Worm (Caenorhabditis elegans) whole organism, L2 larva: ENCODE measurements around the gene spp-29.

Experiments
- C34F6.9 ChIP-seq: fragments of 150-350 bp; optimal IDR thresholded peaks from 2 replicates; lab custom pipeline; 2014; ENCODE audit warnings: missing biosample characterization, missing genetic modification characterization
- F13H6.1 ChIP-seq: sonication (generic microtip); optimal IDR thresholded peaks from 2 replicates; lab custom pipeline; 2016; ENCODE audit warnings: missing genetic modification characterization, missing compliant biosample characterization
- R02D3.7 ChIP-seq: fragments of 150-350 bp; optimal IDR thresholded peaks from 2 replicates; lab custom pipeline; 2014; ENCODE audit warnings: missing biosample characterization, missing genetic modification characterization
- Y55F3AM.14 ChIP-seq: fragments of 200-800 bp; sonication (Bioruptor generic); optimal IDR thresholded peaks from 2 replicates; lab custom pipeline; 2018; ENCODE audit warnings: mild to moderate bottlenecking, missing genetic modification characterization, missing compliant biosample characterization
- ZK546.5 ChIP-seq: sonication (generic microtip); optimal IDR thresholded peaks from 2 replicates; lab custom pipeline; 2017; ENCODE audit warnings: missing biosample characterization, missing genetic modification characterization
- alr-1 ChIP-seq: fragments of 150-350 bp; optimal IDR thresholded peaks from 2 replicates; lab custom pipeline; 2014; ENCODE audit warnings: missing biosample characterization, missing genetic modification characterization
- aly-2 ChIP-seq: fragments of 150-350 bp; optimal IDR thresholded peaks from 2 replicates; lab custom pipeline; 2014; ENCODE audit warnings: missing biosample characterization, missing genetic modification characterization
- ama-1 ChIP-seq: fragments of 150-350 bp; optimal IDR thresholded peaks from 2 replicates; lab custom pipeline; 2018; ENCODE audit warnings: inconsistent platforms
- blmp-1 ChIP-seq: sonication (generic microtip); optimal IDR thresholded peaks from 2 replicates; lab custom pipeline; 2017; ENCODE audit warnings: missing genetic modification characterization, mild to moderate bottlenecking, missing compliant biosample characterization, antibody characterized with exemption, moderate library complexity; ENCODE audit not compliant: insufficient read depth
- ceh-16 ChIP-seq: fragments of 150-350 bp; optimal IDR thresholded peaks from 2 replicates; lab custom pipeline; 2014; ENCODE audit warnings: missing biosample characterization, missing genetic modification characterization
- ceh-82 ChIP-seq: fragments of 150-350 bp; optimal IDR thresholded peaks from 2 replicates; lab custom pipeline; 2014; ENCODE audit warnings: missing biosample characterization, missing genetic modification characterization
- crh-2 ChIP-seq: sonication (generic microtip); optimal IDR thresholded peaks from 2 replicates; lab custom pipeline; 2017; ENCODE audit warnings: missing biosample characterization, missing genetic modification characterization
- dmd-4 ChIP-seq: sonication (generic microtip); optimal IDR thresholded peaks from 2 replicates; lab custom pipeline; 2017; ENCODE audit warnings: missing biosample characterization, missing genetic modification characterization
- elt-1 ChIP-seq: fragments of 150-350 bp; optimal IDR thresholded peaks from 2 replicates; lab custom pipeline; 2014; ENCODE audit warnings: missing biosample characterization, missing genetic modification characterization
- elt-3 ChIP-seq: sonication (generic microtip); optimal IDR thresholded peaks from 2 replicates; lab custom pipeline; 2017; ENCODE audit warnings: missing biosample characterization, missing genetic modification characterization
- fos-1 ChIP-seq: fragments of 150-350 bp; optimal IDR thresholded peaks from 2 replicates; lab custom pipeline; 2014; ENCODE audit warnings: missing biosample characterization, missing genetic modification characterization
- lin-13 ChIP-seq: fragments of 150-350 bp; optimal IDR thresholded peaks from 2 replicates; lab custom pipeline; 2014; ENCODE audit warnings: missing biosample characterization, missing genetic modification reagents, missing genetic modification characterization
- lin-39 ChIP-seq: fragments of 150-350 bp; optimal IDR thresholded peaks from 2 replicates; lab custom pipeline; 2014; ENCODE audit warnings: missing biosample characterization, missing genetic modification reagents, missing genetic modification characterization
- mab-5 ChIP-seq: fragments of 150-350 bp; optimal IDR thresholded peaks from 2 replicates; lab custom pipeline; 2014; ENCODE audit warnings: missing biosample characterization, missing genetic modification characterization
- mdl-1 ChIP-seq, 2 experiments: fragments of 150-350 bp in 1 of 2; sonication (generic microtip) in 1 of 2; optimal IDR thresholded peaks; 2 replicates each; lab custom pipeline; 2017; ENCODE audit warnings: missing biosample characterization in 2 of 2, missing genetic modification characterization in 2 of 2
- nhr-10 ChIP-seq: sonication (generic microtip); optimal IDR thresholded peaks from 2 replicates; lab custom pipeline; 2017; ENCODE audit warnings: missing biosample characterization, missing genetic modification characterization
- nhr-11 ChIP-seq: fragments of 150-350 bp; optimal IDR thresholded peaks from 2 replicates; lab custom pipeline; 2014; ENCODE audit warnings: missing biosample characterization, missing genetic modification characterization
- nhr-21 ChIP-seq: fragments of 150-350 bp; optimal IDR thresholded peaks from 2 replicates; lab custom pipeline; 2014; ENCODE audit warnings: missing biosample characterization, missing genetic modification characterization
- nhr-23 ChIP-seq: fragments of 150-350 bp; optimal IDR thresholded peaks from 2 replicates; lab custom pipeline; 2014; ENCODE audit warnings: missing biosample characterization, missing genetic modification reagents, missing genetic modification characterization
- nhr-25 ChIP-seq: fragments of 150-350 bp; sonication (generic microtip); optimal IDR thresholded peaks from 3 replicates; lab custom pipeline; 2014; ENCODE audit warnings: missing biosample characterization, missing genetic modification characterization
- nhr-6 ChIP-seq: fragments of 150-350 bp; optimal IDR thresholded peaks from 2 replicates; lab custom pipeline; 2014; ENCODE audit warnings: missing biosample characterization, missing genetic modification characterization
- peb-1 ChIP-seq: fragments of 150-350 bp; optimal IDR thresholded peaks from 2 replicates; lab custom pipeline; 2014; ENCODE audit warnings: missing biosample characterization, missing genetic modification characterization
- sem-4 ChIP-seq: fragments of 150-350 bp; optimal IDR thresholded peaks from 2 replicates; lab custom pipeline; 2014; ENCODE audit warnings: missing biosample characterization, missing genetic modification reagents, missing genetic modification characterization
- sma-3 ChIP-seq: sonication (generic microtip); optimal IDR thresholded peaks from 2 replicates; lab custom pipeline; 2016; ENCODE audit warnings: missing genetic modification reagents, missing genetic modification characterization, missing compliant biosample characterization
- sma-9 ChIP-seq, 2 experiments: fragments of 150-350 bp in 1 of 2; sonication (generic microtip) in 1 of 2; optimal IDR thresholded peaks; 2 replicates each; lab custom pipeline; 2014 to 2016; ENCODE audit warnings: missing genetic modification characterization in 2 of 2, mild to moderate bottlenecking in 1 of 2, missing biosample characterization in 1 of 2, missing compliant biosample characterization in 1 of 2, missing genetic modification reagents in 1 of 2, moderate library complexity in 1 of 2
- unc-39 ChIP-seq: fragments of 150-350 bp; optimal IDR thresholded peaks from 2 replicates; lab custom pipeline; 2014; ENCODE audit warnings: missing biosample characterization, missing genetic modification characterization
- unc-62 ChIP-seq: fragments of 150-350 bp; optimal IDR thresholded peaks from 2 replicates; lab custom pipeline; 2014; ENCODE audit warnings: missing biosample characterization, missing genetic modification reagents, missing genetic modification characterization
- zag-1 ChIP-seq: fragments of 150-350 bp; optimal IDR thresholded peaks from 2 replicates; lab custom pipeline; 2014; ENCODE audit warnings: missing biosample characterization, missing genetic modification characterization
- ztf-1 ChIP-seq: fragments of 200-800 bp; sonication (Bioruptor generic); conservative IDR thresholded peaks from 2 replicates; pipeline ENCODE4 v1.3.6; 2022; ENCODE audit warnings: missing genetic modification characterization, missing compliant biosample characterization
- ztf-11 ChIP-seq: sonication (generic microtip); optimal IDR thresholded peaks from 2 replicates; lab custom pipeline; 2017; ENCODE audit warnings: missing biosample characterization, missing genetic modification characterization
- ztf-4 ChIP-seq: fragments of 150-350 bp; optimal IDR thresholded peaks from 2 replicates; lab custom pipeline; 2014; ENCODE audit warnings: missing biosample characterization, missing genetic modification characterization

spp-29 gene

DNA sequence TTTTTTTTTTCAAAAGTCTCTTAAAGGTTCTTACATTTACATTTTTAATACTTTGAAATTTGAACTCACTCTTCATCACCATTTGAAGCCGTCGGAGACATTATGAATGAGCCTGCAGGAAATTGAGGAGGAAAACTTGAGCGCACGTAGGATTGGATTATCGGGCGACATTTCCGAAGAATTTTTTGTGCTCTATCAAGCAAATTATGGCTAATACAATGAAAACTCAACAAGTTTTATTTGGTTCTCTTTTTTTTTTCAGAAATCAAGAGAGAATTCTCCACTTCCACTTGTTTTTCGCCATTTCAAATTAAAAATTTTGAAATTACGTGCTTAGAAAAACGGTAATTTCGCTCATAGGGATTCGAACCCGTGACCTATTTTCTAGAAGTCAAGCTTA lies 29.0 kb downstream of the spp-29 start, which contains the start of gene F59A1.12:
F59A1.12 (minus strand) TSS at position 101 of the 400 bp plus-strand sequence.
- TF ChIP-seq elt-1 (tag; lab: Kevin White, UChicago) (no peak), alr-1 (no peak), crh-2 (no peak)
- TF ChIP-seq, all 48 proteins: peak for 0

DNA sequence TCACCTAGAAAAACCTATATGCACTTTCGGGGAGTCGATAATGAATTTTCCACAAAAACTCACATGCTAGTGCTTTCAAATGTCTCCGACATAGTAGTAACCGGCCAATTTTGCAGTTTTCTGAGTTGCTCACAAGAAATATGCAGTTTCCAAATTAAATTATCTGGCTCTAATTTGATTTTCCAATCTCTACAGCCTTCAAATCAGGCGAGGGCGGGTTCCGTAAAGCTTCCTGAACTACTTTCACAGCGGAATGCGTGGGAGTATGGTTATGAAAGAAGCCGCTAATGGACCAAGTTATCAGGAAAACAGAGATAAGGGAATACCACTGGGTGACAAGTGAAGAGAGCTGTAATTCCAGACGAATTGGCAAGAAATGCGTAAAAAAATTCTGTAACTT lies 30.7 kb downstream of the spp-29 start, which contains the start of gene F59A1.11:
F59A1.11 (minus strand) TSS at position 101 of the 400 bp plus-strand sequence.
- TF ChIP-seq ceh-16 = no peak
- TF ChIP-seq blmp-1 = no peak
- no peak for TF ChIP-seq Y55F3AM.14 (GFP tag; lab: Kevin White, UChicago)
- no peak for TF ChIP-seq nhr-23 (tag; lab: Kevin White, UChicago)
- no peak for TF ChIP-seq alr-1
- TF ChIP-seq aly-2 (tag; lab: Kevin White, UChicago) = no peak
- TF ChIP-seq ama-1 (lab: Kevin White, UChicago) = no peak
- no peak for TF ChIP-seq ceh-82 (tag; lab: Kevin White, UChicago)

DNA sequence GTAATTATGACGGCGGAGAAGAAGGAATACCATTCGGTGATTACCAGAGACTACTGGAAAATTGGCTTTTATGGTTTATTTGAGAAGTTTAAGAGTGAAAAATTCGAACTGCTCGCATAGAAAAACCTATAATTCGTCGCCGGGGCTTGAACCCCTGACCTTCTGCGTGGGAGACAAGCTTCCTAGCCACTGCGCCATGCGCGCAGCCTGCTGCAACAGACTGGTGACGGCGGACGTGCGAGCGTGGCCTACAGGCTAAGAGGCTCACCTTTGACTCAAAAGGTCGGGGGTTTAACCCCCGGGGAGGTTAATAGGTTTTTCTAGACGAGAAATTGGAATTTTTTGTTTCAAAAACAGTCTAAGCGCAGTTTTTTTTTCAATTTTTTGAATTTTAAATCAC lies 32.3 kb downstream of the spp-29 start:
- TF ChIP-seq ceh-16 (no peak), dmd-4 (tag; lab: Kevin White, UChicago) (no peak), peb-1 (tag; lab: Kevin White, UChicago) (no peak), elt-3 (tag; lab: Kevin White, UChicago) (no peak), crh-2 (no peak), nhr-11 (tag; lab: Kevin White, UChicago) (no peak), ceh-82 (tag; lab: Kevin White, UChicago) (no peak), zag-1 (no peak), sma-3 (GFP tag; lab: Kevin White, UChicago) (no peak), sem-4 (no peak), unc-39 (tag; lab: Kevin White, UChicago) (no peak)

DNA sequence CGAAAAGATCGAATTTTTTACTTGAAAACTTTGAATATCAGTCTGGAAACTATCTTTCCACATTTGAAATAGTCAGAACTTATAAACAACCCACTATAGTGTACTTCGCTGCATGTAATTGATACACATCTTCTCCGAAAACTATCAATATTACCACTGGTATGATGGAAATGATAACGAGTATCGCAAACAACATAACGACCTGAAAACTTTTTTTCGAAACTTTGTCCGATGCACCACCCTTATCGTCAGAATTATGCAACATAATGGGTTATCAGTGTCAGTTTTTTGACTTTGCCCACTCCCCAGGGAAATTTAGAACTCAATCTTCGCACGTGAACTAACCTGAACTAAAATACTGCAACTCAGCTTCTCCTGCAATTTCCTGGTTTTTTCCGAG lies 34.4 kb downstream of the spp-29 start:
- TF ChIP-seq mab-5 (tag; lab: Kevin White, UChicago) (no peak), ztf-4 (tag; lab: Kevin White, UChicago) (no peak), lin-13 (no peak), crh-2 (peak; percentile 35), sma-9 (GFP tag; optimal IDR thresholded peaks at IDR 0.05; lab: Kevin White, UChicago) (peak; percentile 70), sma-9 (tag; optimal IDR thresholded peaks at IDR 0.05; lab: Kevin White, UChicago) (no peak), elt-1 (tag; lab: Kevin White, UChicago) (no peak), nhr-21 (tag; lab: Kevin White, UChicago) (no peak), peb-1 (tag; lab: Kevin White, UChicago) (no peak), ztf-1 (GFP tag; lab: Robert Waterston, UW) (no peak), fos-1 (tag; lab: Kevin White, UChicago) (peak; percentile 83), R02D3.7 (tag; lab: Kevin White, UChicago) (no peak), sma-3 (GFP tag; lab: Kevin White, UChicago) (no peak), sem-4 (no peak), zag-1 (no peak), nhr-10 (tag; lab: Kevin White, UChicago) (no peak), aly-2 (tag; lab: Kevin White, UChicago) (no peak), Y55F3AM.14 (GFP tag; lab: Kevin White, UChicago) (no peak), lin-39 (tag; lab: Kevin White, UChicago) (no peak), elt-3 (tag; lab: Kevin White, UChicago) (no peak), ama-1 (lab: Kevin White, UChicago) (no peak), nhr-25 (tag; lab: Kevin White, UChicago) (no peak)

DNA sequence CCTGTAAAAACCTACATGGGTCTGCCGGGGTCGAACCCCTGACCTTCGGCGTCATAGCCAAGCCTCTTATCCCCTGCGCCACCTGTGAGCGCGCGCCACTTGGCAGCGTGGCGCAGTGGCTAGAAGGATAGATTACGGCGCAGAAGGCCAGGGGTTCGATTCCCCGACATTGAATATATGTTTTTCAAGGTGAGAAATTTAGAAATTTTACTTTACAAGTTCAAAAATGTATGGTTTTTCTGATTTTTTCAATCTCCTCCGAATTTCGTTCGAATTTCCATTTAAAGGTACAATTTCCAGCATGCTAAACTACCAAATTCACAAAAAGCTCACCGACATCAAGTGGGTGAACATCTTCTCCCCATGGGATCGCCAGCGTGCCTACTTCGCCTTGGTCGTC lies 36.6 kb downstream of the spp-29 start, which contains the start of gene dgat-2:
dgat-2 (plus strand) TSS at position 301 of the 400 bp plus-strand sequence.
- TF ChIP-seq zag-1 = no peak
- no peak for TF ChIP-seq ztf-1 (GFP tag; lab: Robert Waterston, UW)
- TF ChIP-seq unc-62 (GFP tag; lab: Kevin White, UChicago) = no peak
- no peak for TF ChIP-seq Y55F3AM.14 (GFP tag; lab: Kevin White, UChicago)
- TF ChIP-seq nhr-23 (tag; lab: Kevin White, UChicago) = no peak
- TF ChIP-seq sma-3 (GFP tag; lab: Kevin White, UChicago) = no peak
- TF ChIP-seq ztf-4 (tag; lab: Kevin White, UChicago) = no peak
- no peak for TF ChIP-seq mdl-1 (tag; optimal IDR thresholded peaks at IDR 0.05; lab: Kevin White, UChicago)
- TF ChIP-seq F13H6.1 = no peak
- no peak for TF ChIP-seq ZK546.5 (tag; lab: Kevin White, UChicago)
- no peak for TF ChIP-seq alr-1
- no peak for TF ChIP-seq C34F6.9 (tag; lab: Kevin White, UChicago)
- no peak for TF ChIP-seq sem-4
- no peak for TF ChIP-seq mab-5 (tag; lab: Kevin White, UChicago)
- TF ChIP-seq ceh-16 = no peak
- TF ChIP-seq crh-2 = no peak
- no peak for TF ChIP-seq ztf-11 (tag; lab: Kevin White, UChicago)
- TF ChIP-seq nhr-6 (tag; lab: Kevin White, UChicago) = no peak
- TF ChIP-seq nhr-10 (tag; lab: Kevin White, UChicago) = no peak
- TF ChIP-seq, all 48 proteins: peak for 0
